Worm (Caenorhabditis elegans): Measurements from ENCODE around the gene srsx-10.

srsx-10 gene

DNA sequence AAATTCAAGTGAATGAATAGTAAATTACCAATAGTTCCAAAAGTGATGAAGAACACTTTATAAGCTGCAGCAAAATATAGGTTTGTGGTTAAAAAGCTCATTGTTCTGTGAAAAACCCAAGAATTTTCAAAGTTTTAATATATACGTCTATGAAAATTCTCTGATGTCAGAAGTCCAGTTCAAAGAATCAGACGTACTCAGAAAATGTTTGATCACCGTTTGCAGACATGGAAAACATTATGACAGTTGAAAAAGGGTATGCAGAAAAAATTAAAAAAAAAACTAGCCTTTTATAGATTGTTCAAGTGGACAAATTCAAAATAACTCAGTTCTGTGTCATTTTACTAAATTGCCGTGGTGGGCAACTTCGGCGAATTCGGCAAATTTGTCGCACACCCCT, at the start of gene srsx-10:
TSS of gene srsx-10 (minus strand) at position 101 of the 400 bp plus-strand sequence.
- TF ChIP-seq jun-1 (tag; optimal IDR thresholded peaks at IDR 0.05) (no peak), ets-5 (GFP tag; IDR thresholded peaks at IDR 0.05) (no peak), tbx-2 (tag; optimal IDR thresholded peaks at IDR 0.05) (no peak), sox-4 (tag; optimal IDR thresholded peaks at IDR 0.05) (peak; percentile 29), mdl-1 (tag; optimal IDR thresholded peaks at IDR 0.05) (no peak), fkh-4 (tag; optimal IDR thresholded peaks at IDR 0.05; ENCODE audit: borderline replicate concordance) (no peak), efl-3 (GFP tag; optimal IDR thresholded peaks at IDR 0.05) (no peak), ceh-63 (GFP tag; optimal IDR thresholded peaks at IDR 0.05) (no peak), nhr-71 (tag; optimal IDR thresholded peaks at IDR 0.05) (peak; percentile 22)

DNA sequence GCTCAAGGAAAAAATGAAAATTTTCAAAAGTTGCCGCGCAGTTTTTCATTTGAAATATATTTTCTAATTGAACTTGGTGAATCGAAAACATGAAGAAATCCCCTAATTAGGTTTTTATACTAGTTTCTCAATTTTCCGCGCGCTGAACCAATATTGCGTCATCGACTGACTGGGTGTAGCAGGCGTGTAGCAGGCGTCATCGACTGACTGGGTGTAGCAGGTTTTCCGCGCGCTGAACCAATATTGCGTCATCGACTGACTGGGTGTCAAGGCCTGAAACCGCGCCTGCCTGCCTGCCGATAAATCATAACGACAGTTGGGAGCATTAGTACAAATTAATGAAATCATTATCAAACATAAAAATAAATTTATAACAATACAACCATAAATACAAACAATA, 48.8 kb upstream of the srsx-10 start:
- TF ChIP-seq nhr-12 (tag; optimal IDR thresholded peaks at IDR 0.05) (no peak), lin-15B (tag; optimal IDR thresholded peaks at IDR 0.05) (no peak), unc-98 (GFP tag; IDR thresholded peaks at IDR 0.05) (no peak), xbp-1 (tag; optimal IDR thresholded peaks at IDR 0.05) (no peak), nhr-71 (tag; optimal IDR thresholded peaks at IDR 0.05) (no peak), ztf-11 (tag; optimal IDR thresholded peaks at IDR 0.05) (no peak), dpl-1 (GFP tag; optimal IDR thresholded peaks at IDR 0.05) (no peak), ceh-82 (tag; optimal IDR thresholded peaks at IDR 0.05) (no peak), tlp-1 (tag; optimal IDR thresholded peaks at IDR 0.05) (no peak)

DNA sequence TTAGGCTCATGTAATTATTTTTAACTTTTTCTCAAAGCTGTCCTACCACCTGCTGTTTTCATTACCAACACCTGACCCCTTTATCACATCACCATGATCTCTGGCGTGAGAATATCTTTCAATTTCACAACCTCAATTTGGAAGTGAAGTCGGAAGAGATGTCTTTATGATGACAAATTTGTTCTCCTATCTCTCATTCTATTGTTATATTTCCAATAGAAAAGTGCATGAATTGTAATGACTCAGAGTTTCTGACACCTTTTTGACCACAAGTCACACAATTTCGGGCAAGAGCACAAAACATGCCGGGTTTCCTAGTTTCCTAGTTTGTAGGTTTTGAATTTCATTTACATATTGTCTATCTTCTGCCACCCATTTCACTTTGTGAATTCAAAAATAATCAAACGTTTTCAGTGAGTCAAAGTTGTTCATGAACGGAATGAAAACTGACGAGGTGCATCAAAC, 44.3 kb upstream of the srsx-10 start, which contains the start of gene srr-4:
TSS of gene srr-4 (plus strand) at position 415 of the 465 bp plus-strand sequence.
- TF ChIP-seq fkh-8 (tag; optimal IDR thresholded peaks at IDR 0.05) (peak; percentile 13), dsc-1 (tag; optimal IDR thresholded peaks at IDR 0.05) (no peak), fos-1 (tag; optimal IDR thresholded peaks at IDR 0.05) (no peak), nhr-71 (tag; optimal IDR thresholded peaks at IDR 0.05) (peak; percentile 20), aha-1 (tag; optimal IDR thresholded peaks at IDR 0.05) (no peak), irx-1 (tag; optimal IDR thresholded peaks at IDR 0.05) (no peak), nhr-237 (tag; optimal IDR thresholded peaks at IDR 0.05) (no peak), skn-1 (tag; optimal IDR thresholded peaks at IDR 0.05) (peak; percentile 79), ceh-82 (tag; optimal IDR thresholded peaks at IDR 0.05) (no peak), unc-30 (tag; optimal IDR thresholded peaks at IDR 0.05) (no peak)

DNA sequence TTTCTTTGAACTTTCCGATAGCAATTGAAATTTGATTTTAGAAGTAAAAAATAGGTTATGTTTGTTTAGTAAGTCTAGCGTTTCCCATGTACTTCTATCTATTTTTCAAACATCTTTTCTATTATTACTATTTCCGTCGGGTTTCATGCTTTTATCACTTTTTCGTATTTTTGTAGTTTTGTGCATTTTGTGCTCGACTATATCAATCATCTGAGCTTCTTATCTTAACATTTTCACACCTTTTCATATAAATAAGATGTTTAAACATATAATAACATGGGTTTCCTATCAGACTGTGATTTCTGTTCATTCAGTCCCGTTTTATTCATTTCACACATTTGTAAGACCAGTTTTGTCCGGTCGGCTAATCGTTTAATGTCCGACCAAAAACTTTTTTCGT, 43.5 kb upstream of the srsx-10 start:
- peak; percentile 66 for TF ChIP-seq tlp-1 (tag; optimal IDR thresholded peaks at IDR 0.05)
- TF ChIP-seq nhr-71 (tag; optimal IDR thresholded peaks at IDR 0.05): peak; percentile 3
- TF ChIP-seq elt-2 (tag; optimal IDR thresholded peaks at IDR 0.05): peak; percentile 92
- TF ChIP-seq nhr-20 (tag; optimal IDR thresholded peaks at IDR 0.05): peak; percentile 10
- TF ChIP-seq ets-5 (GFP tag; IDR thresholded peaks at IDR 0.05): no peak
- no peak for TF ChIP-seq lin-13 (GFP tag; optimal IDR thresholded peaks at IDR 0.05)
- no peak for TF ChIP-seq mef-2 (tag; optimal IDR thresholded peaks at IDR 0.05)
- peak in 1 of 2 experiments; percentile 13 for TF ChIP-seq lin-35 (GFP tag; optimal IDR thresholded peaks at IDR 0.05)
- peak; percentile 35 for TF ChIP-seq nhr-90 (tag; optimal IDR thresholded peaks at IDR 0.05; ENCODE audit: poor library complexity)
- no peak for TF ChIP-seq F16B12.6 (tag; optimal IDR thresholded peaks at IDR 0.05)
- peak; percentile 20 for TF ChIP-seq jun-1 (tag; optimal IDR thresholded peaks at IDR 0.05)

DNA sequence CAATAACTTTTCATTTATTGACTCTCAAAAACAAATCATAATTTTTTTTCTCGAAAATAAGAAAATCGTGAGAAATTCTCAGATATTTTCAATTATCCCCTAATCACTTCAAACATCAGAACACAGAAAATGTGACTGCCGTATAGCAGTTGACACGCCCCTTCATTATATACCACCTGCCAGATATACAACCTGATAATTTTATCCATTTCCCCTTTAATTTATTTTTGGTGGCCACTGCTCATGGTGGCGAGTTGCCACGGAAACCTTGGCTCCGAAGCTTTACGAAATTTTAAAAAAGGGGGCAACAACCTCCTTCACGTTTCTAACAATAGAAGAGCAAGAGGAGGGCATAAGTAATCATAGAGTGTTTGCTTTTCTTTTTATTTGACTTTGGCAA, 42.2 kb upstream of the srsx-10 start:
- TF ChIP-seq alr-1 (tag; optimal IDR thresholded peaks at IDR 0.05; ENCODE audit: borderline replicate concordance) (no peak), C04F5.9 (tag; optimal IDR thresholded peaks at IDR 0.05) (no peak), pax-3 (tag; optimal IDR thresholded peaks at IDR 0.05) (no peak), skn-1 (tag; optimal IDR thresholded peaks at IDR 0.05) (no peak), fkh-8 (tag; optimal IDR thresholded peaks at IDR 0.05) (peak; percentile 77), nhr-71 (tag; optimal IDR thresholded peaks at IDR 0.05) (peak; percentile 61), ets-5 (GFP tag; IDR thresholded peaks at IDR 0.05) (no peak), elt-2 (tag; optimal IDR thresholded peaks at IDR 0.05) (no peak), C16A3.4 (tag; optimal IDR thresholded peaks at IDR 0.05) (no peak), pqm-1 (tag; optimal IDR thresholded peaks at IDR 0.05) (no peak), efl-3 (GFP tag; optimal IDR thresholded peaks at IDR 0.05) (no peak), nhr-237 (tag; optimal IDR thresholded peaks at IDR 0.05) (peak; percentile 45), sptf-1 (tag; optimal IDR thresholded peaks at IDR 0.05) (no peak), snpc-4 (tag; optimal IDR thresholded peaks at IDR 0.05) (no peak), xbp-1 (tag; optimal IDR thresholded peaks at IDR 0.05) (no peak), fos-1 (tag; optimal IDR thresholded peaks at IDR 0.05) (no peak)

Data from whole organism, L1 larva.